Worm (Caenorhabditis elegans) whole organism, L4/young adult: Measurements from ENCODE around the gene pqn-16.

Experiments used
- W03F9.2 ChIP-seq: fragments of 150-350 bp; optimal IDR thresholded peaks from 2 replicates; lab custom pipeline; 2014; ENCODE audit warnings: missing biosample characterization, missing genetic modification characterization
- him-1 ChIP-seq: sonication (generic microtip); optimal IDR thresholded peaks from 2 replicates; lab custom pipeline; 2016; ENCODE audit warnings: missing genotype, missing genetic modification reagents, missing genetic modification characterization, missing compliant biosample characterization

DNA sequence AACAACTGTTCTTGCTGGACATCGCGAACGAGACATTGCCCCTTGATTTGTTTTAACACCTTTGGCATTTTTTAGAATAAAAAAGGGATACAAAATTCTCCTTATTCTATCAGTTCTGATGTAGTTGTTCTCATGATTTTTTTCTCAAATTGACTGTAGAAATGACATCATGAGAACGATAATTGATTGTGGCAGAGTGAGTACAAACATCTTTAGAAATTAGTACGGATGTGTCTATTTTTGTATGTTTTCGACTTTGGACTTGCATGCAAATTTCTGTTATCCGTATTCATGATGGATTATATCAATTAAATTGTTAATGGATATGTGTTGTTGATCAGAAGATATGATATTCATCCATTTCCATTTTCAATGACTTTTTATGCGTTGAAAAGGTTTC lies 25.7 kb upstream of the pqn-16 start:
- no peak for TF ChIP-seq W03F9.2 (tag; lab: Kevin White, UChicago)
- TF ChIP-seq him-1 (tag; lab: Kevin White, UChicago): no peak
